Worm (Caenorhabditis elegans) whole organism, late embryonic: Measurements from ENCODE around the gene R107.9.
A peak's percentile ranks its signal among the peaks of the same experiment; 100 is the strongest.

ENCODE experiments used
- C08G9.2 ChIP-seq: sonication (generic microtip); optimal IDR thresholded peaks from 2 replicates; lab custom pipeline; 2016; ENCODE audit warnings: mild to moderate bottlenecking, missing genetic modification characterization, moderate library complexity, missing compliant biosample characterization
- K02D7.2 ChIP-seq: sonication (generic microtip); optimal IDR thresholded peaks from 2 replicates; lab custom pipeline; 2017; ENCODE audit warnings: mild to moderate bottlenecking, missing genetic modification characterization, missing compliant biosample characterization
- T23F11.4 ChIP-seq: fragments of 200-800 bp; sonication (Bioruptor generic); optimal IDR thresholded peaks from 2 replicates; lab custom pipeline; 2018; ENCODE audit warnings: mild to moderate bottlenecking, missing genetic modification characterization, missing compliant biosample characterization
- ama-1 ChIP-seq: fragments of 150-350 bp; optimal IDR thresholded peaks from 2 replicates; lab custom pipeline; 2014
- ceh-18 ChIP-seq: sonication (generic microtip); optimal IDR thresholded peaks from 2 replicates; lab custom pipeline; 2016; ENCODE audit warnings: missing genetic modification characterization, missing compliant biosample characterization
- ceh-19 ChIP-seq: fragments of 200-800 bp; sonication (Bioruptor generic); optimal IDR thresholded peaks from 2 replicates; lab custom pipeline; 2018; ENCODE audit warnings: mild to moderate bottlenecking, missing genetic modification characterization, missing compliant biosample characterization
- ceh-2 ChIP-seq: sonication (generic microtip); optimal IDR thresholded peaks from 2 replicates; lab custom pipeline; 2016; ENCODE audit warnings: missing genotype, missing genetic modification characterization, missing compliant biosample characterization
- ceh-24 ChIP-seq: sonication (generic microtip); optimal IDR thresholded peaks from 2 replicates; lab custom pipeline; 2016; ENCODE audit warnings: mild to moderate bottlenecking, missing genetic modification characterization, missing compliant biosample characterization
- ceh-30 ChIP-seq: fragments of 150-350 bp; optimal IDR thresholded peaks from 2 replicates; lab custom pipeline; 2014; ENCODE audit warnings: missing biosample characterization, missing genetic modification characterization
- ceh-31 ChIP-seq: sonication (generic microtip); optimal IDR thresholded peaks from 2 replicates; lab custom pipeline; 2016; ENCODE audit warnings: missing genetic modification characterization, missing compliant biosample characterization
- ceh-45 ChIP-seq: fragments of 200-800 bp; sonication (Bioruptor generic); IDR thresholded peaks from 2 replicates; pipeline ENCODE4 v1.3.6; 2022; ENCODE audit warnings: missing genetic modification reagents, missing genetic modification characterization, missing compliant biosample characterization
- che-1 ChIP-seq: sonication (generic microtip); optimal IDR thresholded peaks from 2 replicates; lab custom pipeline; 2016; ENCODE audit warnings: mild to moderate bottlenecking, missing genetic modification characterization, missing compliant biosample characterization
- elt-2 ChIP-seq: sonication (generic microtip); optimal IDR thresholded peaks from 2 replicates; lab custom pipeline; 2016; ENCODE audit warnings: missing genetic modification reagents, missing genetic modification characterization, missing compliant biosample characterization
- elt-4 ChIP-seq: sonication (generic microtip); optimal IDR thresholded peaks from 2 replicates; lab custom pipeline; 2016; ENCODE audit warnings: missing genetic modification characterization, missing compliant biosample characterization
- fkh-6 ChIP-seq: sonication (generic microtip); optimal IDR thresholded peaks from 2 replicates; lab custom pipeline; 2016; ENCODE audit warnings: missing genetic modification characterization, missing compliant biosample characterization
- gmeb-2 ChIP-seq: sonication (generic microtip); optimal IDR thresholded peaks from 2 replicates; lab custom pipeline; 2016; ENCODE audit warnings: missing genetic modification characterization, inconsistent platforms, missing compliant biosample characterization
- hlh-13 ChIP-seq: fragments of 200-800 bp; sonication (Bioruptor generic); optimal IDR thresholded peaks from 2 replicates; lab custom pipeline; 2018; ENCODE audit warnings: mild to moderate bottlenecking, missing genetic modification characterization, missing compliant biosample characterization
- hlh-15 ChIP-seq: sonication (generic microtip); optimal IDR thresholded peaks from 2 replicates; lab custom pipeline; 2016; ENCODE audit warnings: missing genetic modification characterization, missing compliant biosample characterization
- hlh-8 ChIP-seq: sonication (generic microtip); optimal IDR thresholded peaks from 2 replicates; lab custom pipeline; 2016; ENCODE audit warnings: missing genotype, missing genetic modification characterization, missing compliant biosample characterization
- lim-6 ChIP-seq: sonication (generic microtip); optimal IDR thresholded peaks from 2 replicates; lab custom pipeline; 2016; ENCODE audit warnings: missing genetic modification characterization, missing compliant biosample characterization
- lin-11 ChIP-seq: fragments of 200-800 bp; sonication (Bioruptor generic); optimal IDR thresholded peaks from 2 replicates; lab custom pipeline; 2018; ENCODE audit warnings: mild to moderate bottlenecking, missing genetic modification characterization, missing compliant biosample characterization
- madf-2 ChIP-seq: sonication (generic microtip); optimal IDR thresholded peaks from 2 replicates; lab custom pipeline; 2017; ENCODE audit warnings: missing genetic modification characterization, missing compliant biosample characterization
- nfya-1 ChIP-seq: sonication (generic microtip); optimal IDR thresholded peaks from 2 replicates; lab custom pipeline; 2017; ENCODE audit warnings: missing genetic modification characterization, mild to moderate bottlenecking, missing compliant biosample characterization, antibody characterized with exemption, moderate library complexity
- pros-1 ChIP-seq: fragments of 150-350 bp; optimal IDR thresholded peaks from 2 replicates; lab custom pipeline; 2014; ENCODE audit warnings: missing biosample characterization, missing genetic modification reagents, missing genetic modification characterization
- ref-2 ChIP-seq: sonication (generic microtip); optimal IDR thresholded peaks from 2 replicates; lab custom pipeline; 2016; ENCODE audit warnings: missing genetic modification characterization, missing compliant biosample characterization
- rnt-1 ChIP-seq: sonication (generic microtip); optimal IDR thresholded peaks from 2 replicates; lab custom pipeline; 2016; ENCODE audit warnings: missing genetic modification characterization, missing compliant biosample characterization
- sox-4 ChIP-seq: sonication (generic microtip); optimal IDR thresholded peaks from 2 replicates; lab custom pipeline; 2017; ENCODE audit warnings: mild to moderate bottlenecking, missing genetic modification characterization, inconsistent platforms, missing compliant biosample characterization
- syd-9 ChIP-seq: sonication (generic microtip); optimal IDR thresholded peaks from 2 replicates; lab custom pipeline; 2016; ENCODE audit warnings: mild to moderate bottlenecking, missing genetic modification characterization, moderate library complexity, missing compliant biosample characterization
- tbx-2 ChIP-seq: sonication (generic microtip); optimal IDR thresholded peaks from 2 replicates; lab custom pipeline; 2016; ENCODE audit warnings: missing genetic modification characterization, missing compliant biosample characterization
- tbx-7 ChIP-seq: sonication (generic microtip); optimal IDR thresholded peaks from 2 replicates; lab custom pipeline; 2016; ENCODE audit warnings: missing genotype, missing genetic modification characterization, missing compliant biosample characterization
- ttx-3 ChIP-seq: sonication (generic microtip); optimal IDR thresholded peaks from 2 replicates; lab custom pipeline; 2016; ENCODE audit warnings: missing genetic modification reagents, missing genetic modification characterization, missing compliant biosample characterization
- unc-42 ChIP-seq: sonication (generic microtip); optimal IDR thresholded peaks from 2 replicates; lab custom pipeline; 2016; ENCODE audit warnings: missing genotype, missing genetic modification characterization, missing compliant biosample characterization
- unc-55 ChIP-seq: sonication (generic microtip); optimal IDR thresholded peaks from 2 replicates; lab custom pipeline; 2017; ENCODE audit warnings: missing biosample characterization, missing genetic modification reagents, missing genetic modification characterization
- unc-86 ChIP-seq: sonication (generic microtip); optimal IDR thresholded peaks from 2 replicates; lab custom pipeline; 2016; ENCODE audit warnings: missing genetic modification characterization, missing compliant biosample characterization
- zip-5 ChIP-seq: sonication (generic microtip); optimal IDR thresholded peaks from 2 replicates; lab custom pipeline; 2016; ENCODE audit warnings: missing genetic modification characterization, missing compliant biosample characterization
- ztf-16 ChIP-seq: sonication (generic microtip); optimal IDR thresholded peaks from 2 replicates; lab custom pipeline; 2017; ENCODE audit warnings: missing genetic modification characterization, missing compliant biosample characterization

Gene R107.9

ce11 chrIII:9050600-9050999, 12.8 kb downstream of the R107.9 start, which contains the start of gene ikke-1:
Gene ikke-1 (minus strand): TSS chrIII:9050700.
- TF ChIP-seq elt-4 (tag; lab: Kevin White, UChicago) (no peak), ref-2 (tag; lab: Kevin White, UChicago) (no peak), unc-86 (tag; lab: Kevin White, UChicago) (no peak)

DNA sequence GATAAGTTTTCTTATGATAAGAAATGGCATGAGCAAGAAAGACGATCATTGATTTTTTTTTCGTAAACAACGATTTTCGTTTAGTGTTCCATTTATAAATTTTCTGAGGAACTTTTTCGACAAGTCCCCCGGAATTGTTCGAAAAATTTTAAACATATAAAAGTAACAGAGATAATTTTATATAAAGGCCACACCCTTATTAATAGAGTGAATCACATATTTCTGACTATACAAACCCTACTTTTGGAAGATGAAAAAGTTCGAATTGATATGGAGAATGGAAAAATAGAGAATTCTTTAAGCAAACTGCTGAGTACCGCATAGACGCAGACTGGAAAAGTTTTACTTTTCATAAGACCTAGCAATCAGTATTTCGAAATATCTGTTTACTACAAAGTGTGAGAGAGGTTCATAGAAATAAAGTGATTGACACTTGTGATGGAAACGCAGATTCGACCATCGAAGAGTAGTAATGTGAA, 13.4 kb downstream of the R107.9 start:
- TF ChIP-seq T23F11.4 (GFP tag; lab: Kevin White, UChicago) (peak; percentile 15), tbx-2 (tag; lab: Kevin White, UChicago) (no peak), ztf-16 (tag; lab: Kevin White, UChicago) (no peak), hlh-13 (no peak), ceh-30 (peak; percentile 78), ceh-2 (no peak), K02D7.2 (peak; percentile 27), ama-1 (lab: Kevin White, UChicago) (peak; percentile 49), lin-11 (tag; lab: Kevin White, UChicago) (no peak), unc-55 (GFP tag; lab: Kevin White, UChicago) (peak; percentile 89)

DNA sequence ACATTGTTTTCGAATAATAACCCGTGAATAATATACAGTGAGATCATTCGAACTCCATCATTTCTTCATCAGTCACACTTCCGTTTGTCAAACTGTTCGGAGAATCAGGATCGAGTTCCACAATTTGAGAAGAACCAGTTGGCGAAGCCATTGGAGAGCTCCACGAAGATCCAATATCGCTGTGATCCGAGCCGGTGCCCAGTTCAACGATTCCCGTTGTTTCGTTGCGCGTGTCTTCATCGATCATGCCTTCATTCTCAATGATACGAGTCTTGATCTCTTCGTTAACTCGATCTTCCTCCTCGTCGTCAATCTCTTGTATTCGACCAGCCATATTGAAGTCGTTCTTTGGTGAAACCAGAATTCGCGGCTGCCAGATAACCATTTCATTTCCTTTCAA, 14.0 kb downstream of the R107.9 start:
- TF ChIP-seq hlh-8: no peak
- TF ChIP-seq elt-2 (tag; lab: Kevin White, UChicago): no peak
- TF ChIP-seq ref-2 (tag; lab: Kevin White, UChicago): no peak
- TF ChIP-seq, all 69 proteins: peak for 0

DNA sequence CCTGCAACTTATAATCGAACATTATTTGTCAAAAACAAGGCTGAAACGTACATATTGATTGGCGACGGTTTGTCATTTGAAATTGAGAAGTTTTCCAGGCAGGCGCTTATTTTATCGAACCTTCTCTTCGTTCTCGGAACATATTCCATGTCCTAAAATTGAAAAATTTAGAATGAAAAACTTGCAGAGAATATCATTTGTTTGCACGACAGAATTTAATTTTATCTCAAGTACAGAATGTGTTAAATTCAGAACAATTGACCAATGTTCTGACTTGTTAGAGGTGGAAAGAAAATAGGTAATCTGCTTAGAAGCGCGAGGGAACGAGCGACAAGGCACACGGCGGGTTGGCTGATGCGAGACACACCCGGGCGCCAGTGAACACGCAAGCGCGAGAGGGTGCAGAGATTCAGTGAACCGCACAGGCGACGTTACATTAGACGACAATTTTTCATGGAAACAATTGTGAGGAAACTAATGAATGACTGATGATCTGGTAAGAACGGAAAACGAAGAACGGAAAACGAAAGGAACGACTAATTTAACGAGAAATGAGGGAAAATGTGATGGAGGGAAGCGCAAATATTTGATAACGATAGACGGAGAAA, 14.7 kb downstream of the R107.9 start:
- TF ChIP-seq sox-4 (tag; lab: Kevin White, UChicago) (peak; percentile 10), ceh-30 (peak; percentile 71), gmeb-2 (tag; lab: Kevin White, UChicago) (no peak), pros-1 (tag; lab: Kevin White, UChicago) (peak; percentile 58), ama-1 (lab: Kevin White, UChicago) (peak; percentile 35), ceh-18 (tag; lab: Kevin White, UChicago) (peak; percentile 16), ceh-24 (no peak), tbx-2 (tag; lab: Kevin White, UChicago) (peak; percentile 47), K02D7.2 (no peak), lin-11 (tag; lab: Kevin White, UChicago) (peak; percentile 9), hlh-15 (tag; lab: Kevin White, UChicago) (no peak), che-1 (no peak), ceh-31 (tag; lab: Kevin White, UChicago) (peak; percentile 61), syd-9 (tag; lab: Kevin White, UChicago) (peak; percentile 66), tbx-7 (tag; lab: Kevin White, UChicago) (no peak), fkh-6 (peak; percentile 57), lim-6 (tag; lab: Kevin White, UChicago) (no peak), unc-55 (GFP tag; lab: Kevin White, UChicago) (peak; percentile 27), unc-42 (peak; percentile 50), nfya-1 (peak; percentile 43), ceh-45 (GFP tag; lab: Robert Waterston, UW) (no peak)

DNA sequence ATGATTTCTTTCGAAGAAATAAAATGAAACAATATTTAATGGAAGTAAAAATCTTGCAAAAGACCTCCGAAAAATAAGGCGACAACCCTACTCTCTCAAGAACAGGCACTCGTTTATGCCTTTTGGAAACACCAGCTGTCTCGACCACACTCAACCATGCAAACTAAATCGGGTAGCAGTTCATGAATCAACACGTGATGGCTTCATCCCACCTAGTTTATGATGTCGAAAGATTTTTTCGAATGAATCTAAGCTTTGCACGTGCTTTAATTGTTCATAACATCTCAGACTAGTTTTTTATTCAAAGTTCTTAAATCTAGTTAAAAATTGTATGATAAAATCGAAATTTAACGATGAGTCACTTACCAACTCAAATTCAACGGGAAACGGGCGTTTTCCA, 15.5 kb downstream of the R107.9 start:
- TF ChIP-seq ceh-19 (GFP tag; lab: Kevin White, UChicago) (no peak), zip-5 (tag; lab: Kevin White, UChicago) (no peak), ama-1 (lab: Kevin White, UChicago) (peak; percentile 9), unc-42 (no peak), ttx-3 (no peak), rnt-1 (no peak), madf-2 (tag; lab: Kevin White, UChicago) (no peak), C08G9.2 (tag; lab: Kevin White, UChicago) (no peak)
